Fruit fly (Drosophila melanogaster): Measurements from ENCODE around the gene Gas41.

Gene Gas41

DNA sequence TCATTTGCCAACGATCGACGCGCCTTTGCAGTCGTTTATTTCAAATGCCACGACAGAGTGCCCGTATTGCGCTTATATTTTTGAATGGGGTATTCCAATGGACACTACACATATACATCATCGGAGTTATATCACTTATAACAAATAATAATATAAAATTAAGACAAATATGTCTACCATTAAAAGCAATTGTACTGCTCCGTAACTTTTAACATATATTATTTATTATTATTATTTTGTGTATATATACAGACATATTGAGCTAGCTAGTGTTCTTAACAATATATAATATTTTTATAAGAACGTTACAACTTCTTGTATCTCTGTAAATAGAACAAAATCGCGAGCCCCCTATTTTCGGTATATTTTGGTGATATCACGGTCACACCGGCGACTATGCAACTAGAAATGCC lies 14.0 kb upstream of the Gas41 start, which contains the start of the genes sip2 and Coprox (continued):
- TF ChIP-seq CG9139 (GFP tag; optimal IDR thresholded peaks at IDR 0.05) (no peak), CG4318 (GFP tag; optimal IDR thresholded peaks at IDR 0.05) (no peak), CG7368 (GFP tag; optimal IDR thresholded peaks at IDR 0.05) (no peak), eg (GFP tag; IDR thresholded peaks at IDR 0.05) (peak; percentile 77), Eip93F (GFP tag; optimal IDR thresholded peaks at IDR 0.05) (peak; percentile 13), fd85E (GFP tag; optimal IDR thresholded peaks at IDR 0.05) (no peak), CG6854 (GFP tag; optimal IDR thresholded peaks at IDR 0.05) (no peak)

dm6 chr2L:6960165-6960564 lies 10.2 kb upstream of the Gas41 start, which contains the start of the genes Atac1 and Hmgcl:
Gene Atac1 (minus strand): TSS chr2L:6960328.
Gene Hmgcl (plus strand): TSS chr2L:6960377.
- peak; percentile 93 for TF ChIP-seq vri (GFP tag; optimal IDR thresholded peaks at IDR 0.05)
- TF ChIP-seq CG8632 (GFP tag; optimal IDR thresholded peaks at IDR 0.05): no peak

DNA sequence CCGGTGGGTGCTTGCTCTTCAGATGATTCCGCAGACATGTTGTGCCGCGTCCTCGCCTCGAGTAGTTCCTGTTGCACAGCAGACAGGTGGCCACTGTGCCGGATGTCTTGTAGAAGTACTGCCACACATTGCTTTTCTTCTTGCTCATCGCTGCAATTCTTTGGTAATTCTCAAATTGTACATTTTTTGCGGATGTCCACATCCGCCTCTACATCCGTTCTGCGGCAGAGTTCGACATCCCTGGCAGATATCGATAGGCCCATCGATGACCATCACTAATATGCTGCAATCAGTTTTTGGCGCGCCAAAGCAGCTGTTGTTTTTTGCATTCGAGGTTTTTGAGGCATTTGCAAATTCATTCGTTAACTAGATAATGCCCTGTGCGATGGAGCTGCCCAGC lies 6.7 kb upstream of the Gas41 start, which contains the start of the genes CG13775 and CG3430:
Gene CG13775 (minus strand): TSS at position 226 of the 400 bp plus-strand sequence.
Gene CG3430 (plus strand): TSS at position 284 of the 400 bp plus-strand sequence.
- TF ChIP-seq Met (GFP tag; optimal IDR thresholded peaks at IDR 0.05) (no peak), cyc (GFP tag; optimal IDR thresholded peaks at IDR 0.05) (no peak), CG6792 (GFP tag; optimal IDR thresholded peaks at IDR 0.05) (no peak), vri (GFP tag; optimal IDR thresholded peaks at IDR 0.05) (peak; percentile 59), CG3919 (GFP tag; optimal IDR thresholded peaks at IDR 0.05) (no peak), Lpt (GFP tag; optimal IDR thresholded peaks at IDR 0.05) (no peak), acj6 (GFP tag; optimal IDR thresholded peaks at IDR 0.05) (no peak), CG9139 (GFP tag; optimal IDR thresholded peaks at IDR 0.05) (no peak), Sox15 (GFP tag; optimal IDR thresholded peaks at IDR 0.05) (no peak), svp (GFP tag) (no peak), Hr38 (GFP tag; optimal IDR thresholded peaks at IDR 0.05) (no peak), ss (GFP tag; optimal IDR thresholded peaks at IDR 0.05) (no peak), CG15336 (GFP tag; IDR thresholded peaks at IDR 0.05) (no peak), CG31627 (GFP tag; optimal IDR thresholded peaks at IDR 0.05) (peak; percentile 22), CG1621 (tag; optimal IDR thresholded peaks at IDR 0.05) (no peak), Sox14 (GFP tag; optimal IDR thresholded peaks at IDR 0.05) (no peak), lz (GFP tag; optimal IDR thresholded peaks at IDR 0.05) (no peak), esn (GFP tag; optimal IDR thresholded peaks at IDR 0.05) (peak; percentile 45), CG8632 (GFP tag; optimal IDR thresholded peaks at IDR 0.05) (no peak), CG8119 (GFP tag; IDR thresholded peaks at IDR 0.05) (no peak), Gug (GFP tag; IDR thresholded peaks at IDR 0.05) (no peak), CG10631 (GFP tag; optimal IDR thresholded peaks at IDR 0.05) (no peak), CG16779 (tag; optimal IDR thresholded peaks at IDR 0.05) (no peak), CG6854 (GFP tag; optimal IDR thresholded peaks at IDR 0.05) (peak; percentile 35), eg (GFP tag; IDR thresholded peaks at IDR 0.05) (no peak), Sox102F (GFP tag; optimal IDR thresholded peaks at IDR 0.05) (no peak), CG7368 (GFP tag; optimal IDR thresholded peaks at IDR 0.05) (no peak)

dm6 chr2L:6948540-6948942 lies 1.5 kb downstream of the Gas41 start, which contains the start of gene ihog:
Gene ihog (minus strand): TSS chr2L:6948808.
- TF ChIP-seq spab (GFP tag; optimal IDR thresholded peaks at IDR 0.05) (no peak), acj6 (GFP tag; optimal IDR thresholded peaks at IDR 0.05) (no peak), topi (GFP tag; optimal IDR thresholded peaks at IDR 0.05) (no peak), ss (GFP tag; optimal IDR thresholded peaks at IDR 0.05) (no peak), CG11294 (GFP tag; IDR thresholded peaks at IDR 0.05) (no peak), CG8319 (GFP tag; optimal IDR thresholded peaks at IDR 0.05) (no peak), fkh (GFP tag; optimal IDR thresholded peaks at IDR 0.05) (no peak), CG11762 (GFP tag; optimal IDR thresholded peaks at IDR 0.05; ENCODE audit: insufficient read depth) (no peak), CG1621 (tag; optimal IDR thresholded peaks at IDR 0.05) (no peak), Lpt (GFP tag; optimal IDR thresholded peaks at IDR 0.05) (no peak), CG6163 (GFP tag; IDR thresholded peaks at IDR 0.05) (0 out of 3 replicates have a peak, but pooled peaks have one; percentile 20), CG3032 (tag; optimal IDR thresholded peaks at IDR 0.05) (no peak), CG6792 (GFP tag; optimal IDR thresholded peaks at IDR 0.05) (no peak), CG6808 (GFP tag; optimal IDR thresholded peaks at IDR 0.05) (no peak), net (GFP tag; optimal IDR thresholded peaks at IDR 0.05) (no peak), CG8632 (GFP tag; optimal IDR thresholded peaks at IDR 0.05) (no peak), CG9139 (GFP tag; optimal IDR thresholded peaks at IDR 0.05) (no peak), CG6276 (GFP tag; optimal IDR thresholded peaks at IDR 0.05) (no peak), Sox14 (GFP tag; optimal IDR thresholded peaks at IDR 0.05) (peak; percentile 34), Sox102F (GFP tag; optimal IDR thresholded peaks at IDR 0.05) (no peak), fd85E (GFP tag; optimal IDR thresholded peaks at IDR 0.05) (no peak), Eip78C (GFP tag) (peak; percentile 80), eg (GFP tag; IDR thresholded peaks at IDR 0.05) (no peak; the same call in 2 of the 3 replicates), Hr39 (GFP tag; optimal IDR thresholded peaks at IDR 0.05) (peak; percentile 9), CG7368 (GFP tag; optimal IDR thresholded peaks at IDR 0.05) (no peak), CG15336 (GFP tag; IDR thresholded peaks at IDR 0.05) (no peak), lz (GFP tag; optimal IDR thresholded peaks at IDR 0.05) (no peak), Eip75B (GFP tag; optimal IDR thresholded peaks at IDR 0.05) (no peak)
